Fruit fly (Drosophila melanogaster): ENCODE results near the gene RfC3.

DNA sequence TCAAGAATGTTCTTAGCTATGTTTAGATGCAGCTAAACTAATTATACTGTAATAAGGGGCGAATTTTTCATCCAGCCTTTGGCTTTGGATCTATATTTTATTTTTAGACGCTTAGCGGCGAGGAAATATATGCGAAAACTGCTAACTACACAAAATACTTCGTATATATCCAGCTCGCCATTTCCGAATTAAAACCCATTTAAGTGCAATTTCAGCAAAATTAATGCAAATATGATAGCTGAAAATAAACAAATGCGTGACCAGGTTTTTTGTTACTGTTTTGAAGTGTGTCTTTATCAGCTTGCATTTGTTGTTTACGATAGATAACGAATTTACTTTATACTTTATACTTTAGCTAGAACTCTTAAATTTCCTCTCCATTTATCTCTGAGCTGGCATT is 24.0 kb upstream of the RfC3 start:
- TF ChIP-seq psq (optimal IDR thresholded peaks at IDR 0.05) (no peak), pan (optimal IDR thresholded peaks at IDR 0.05) (no peak)

All from whole organism.